Fruit fly (Drosophila melanogaster): ENCODE results near the gene Gas8.

The Gas8 gene

DNA sequence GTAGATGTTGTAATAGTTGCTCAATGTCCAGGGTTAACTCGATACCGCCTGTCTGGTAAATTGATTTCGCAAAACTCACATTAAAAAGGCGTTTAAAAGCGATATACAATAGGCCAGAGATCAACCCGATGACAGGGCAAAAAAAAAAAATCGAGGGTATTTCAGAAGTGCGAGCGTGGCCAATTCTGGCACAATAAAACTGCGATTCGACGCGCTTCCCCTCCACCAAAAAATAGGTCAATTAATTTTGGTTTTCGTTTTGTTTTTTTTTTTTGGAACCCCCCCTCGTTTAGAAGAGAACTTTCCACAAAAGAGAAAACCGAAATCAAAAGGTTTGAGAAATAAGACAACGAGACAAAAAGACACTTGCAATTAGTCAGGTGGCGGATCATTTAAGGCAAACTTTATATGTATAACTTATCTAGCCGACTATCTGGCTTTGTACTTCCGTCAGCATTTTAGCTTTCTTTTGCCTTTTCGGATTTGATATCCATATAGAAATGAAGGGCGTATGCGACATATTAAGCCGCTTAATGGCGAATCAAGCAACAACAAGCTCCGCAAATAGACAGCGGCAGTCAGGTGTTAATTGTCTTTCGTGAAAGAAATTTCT is 34.1 kb downstream of the Gas8 start:
- TF ChIP-seq CG8478 (optimal IDR thresholded peaks at IDR 0.05) = no peak
- TF ChIP-seq CTCF (optimal IDR thresholded peaks at IDR 0.05) = no peak

- no peak for TF ChIP-seq CG8478 (optimal IDR thresholded peaks at IDR 0.05)
- TF ChIP-seq CTCF (optimal IDR thresholded peaks at IDR 0.05) = peak in 1 of 2 experiments; percentile 17
Observed at dm6 chrX:3465551-3465950, 39.1 kb downstream of the Gas8 start.

DNA sequence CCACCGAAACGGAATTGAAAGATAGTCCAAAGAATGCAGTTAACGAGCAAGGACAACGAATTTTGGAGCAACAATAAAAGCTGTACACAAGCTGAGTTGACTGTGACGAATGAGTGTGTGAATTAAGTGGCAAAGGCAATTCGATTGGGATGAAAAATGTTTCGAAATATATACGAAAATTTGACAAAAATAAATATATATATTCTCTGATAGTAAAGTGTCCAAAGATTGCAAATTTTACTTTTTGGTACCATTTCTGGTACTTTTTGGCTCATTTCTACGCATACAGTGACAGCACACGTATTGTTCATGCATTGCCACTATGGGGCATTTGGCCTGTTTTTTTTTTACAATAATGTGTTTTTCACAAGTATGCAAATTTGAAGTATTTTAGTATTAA is 40.7 kb downstream of the Gas8 start, which contains the start of gene CG16781:
Gene CG16781, minus strand, starts transcription at position 101 of the 400 bp plus-strand sequence.
- TF ChIP-seq CG8478 (optimal IDR thresholded peaks at IDR 0.05) = no peak
- TF ChIP-seq CTCF (optimal IDR thresholded peaks at IDR 0.05) = no peak

dm6 chrX:3460140-3460642 is 44.5 kb downstream of the Gas8 start, which contains the start of the genes CG16782 and CG10801:
Gene CG16782, minus strand, starts transcription at chrX:3460240.
Gene CG10801, plus strand, starts transcription at chrX:3460592.
- no peak for TF ChIP-seq CG8478 (optimal IDR thresholded peaks at IDR 0.05)
- no peak for TF ChIP-seq CTCF (optimal IDR thresholded peaks at IDR 0.05)

dm6 chrX:3458491-3458890 is 46.2 kb downstream of the Gas8 start:
- TF ChIP-seq CTCF (optimal IDR thresholded peaks at IDR 0.05) (no peak), CG8478 (optimal IDR thresholded peaks at IDR 0.05) (no peak)

DNA sequence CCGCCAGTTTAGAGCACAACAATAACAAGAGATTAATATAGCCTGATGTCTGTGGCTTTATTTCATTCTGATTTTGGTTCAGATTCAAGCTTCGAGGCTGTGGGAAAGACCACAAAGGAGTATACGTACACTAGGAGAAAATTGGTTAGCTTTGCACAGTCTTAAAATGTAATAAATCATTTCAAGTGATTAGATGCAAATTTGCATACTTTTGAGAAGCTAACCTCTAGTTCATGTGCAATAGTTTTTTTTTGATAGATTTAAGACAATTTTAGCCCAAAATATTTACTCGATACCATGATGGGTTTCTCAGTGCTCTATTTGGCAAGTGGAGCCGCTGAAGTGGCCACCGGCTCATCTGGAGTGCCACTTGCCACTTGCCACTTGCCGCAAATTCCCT is 47.1 kb downstream of the Gas8 start:
- no peak for TF ChIP-seq CTCF (optimal IDR thresholded peaks at IDR 0.05)
- no peak for TF ChIP-seq CG8478 (optimal IDR thresholded peaks at IDR 0.05)

- no peak for TF ChIP-seq CG8478 (optimal IDR thresholded peaks at IDR 0.05)
- TF ChIP-seq CTCF (optimal IDR thresholded peaks at IDR 0.05) = no peak
Observed at dm6 chrX:3455431-3456001, 49.1 kb downstream of the Gas8 start.

dm6 chrX:3454715-3455114 is 49.9 kb downstream of the Gas8 start:
- TF ChIP-seq CTCF (optimal IDR thresholded peaks at IDR 0.05) (no peak), CG8478 (optimal IDR thresholded peaks at IDR 0.05) (no peak)

- TF ChIP-seq CTCF (optimal IDR thresholded peaks at IDR 0.05) (no peak), CG8478 (optimal IDR thresholded peaks at IDR 0.05) (no peak)
Observed at dm6 chrX:3453038-3453819, 51.4 kb downstream of the Gas8 start.

- TF ChIP-seq CTCF (optimal IDR thresholded peaks at IDR 0.05) (no peak), CG8478 (optimal IDR thresholded peaks at IDR 0.05) (no peak)
Observed at dm6 chrX:3451916-3452315, 52.7 kb downstream of the Gas8 start.

dm6 chrX:3451250-3451786 is 53.3 kb downstream of the Gas8 start:
- TF ChIP-seq CG8478 (optimal IDR thresholded peaks at IDR 0.05) (no peak), CTCF (optimal IDR thresholded peaks at IDR 0.05) (no peak)

DNA sequence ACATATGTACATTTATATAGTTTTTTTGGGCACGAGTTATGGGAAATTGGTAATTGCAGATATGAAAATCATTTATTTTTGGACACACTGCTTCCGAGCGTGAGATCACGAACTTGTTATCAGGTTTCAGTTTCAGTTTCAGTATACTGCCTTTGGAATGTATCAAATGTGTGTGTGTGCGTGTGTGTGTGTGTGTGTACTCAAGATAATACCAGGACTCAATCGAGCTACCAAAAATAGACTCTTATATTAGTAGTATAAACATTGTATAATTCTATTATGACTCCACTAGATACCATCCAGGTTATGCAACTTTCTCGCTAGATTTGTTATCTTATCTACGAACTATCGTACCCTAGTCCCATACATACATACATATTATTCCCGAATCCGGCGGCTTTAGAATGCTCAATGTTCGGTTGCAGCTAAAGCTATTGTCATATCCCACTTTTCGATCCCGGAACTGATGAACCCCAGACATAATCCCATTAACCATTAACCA is 55.7 kb downstream of the Gas8 start, which contains the start of gene CG12535:
Gene CG12535, minus strand, starts transcription at position 51 of the 502 bp plus-strand sequence.
- TF ChIP-seq CG8478 (optimal IDR thresholded peaks at IDR 0.05) (no peak), CTCF (optimal IDR thresholded peaks at IDR 0.05) (no peak)

DNA sequence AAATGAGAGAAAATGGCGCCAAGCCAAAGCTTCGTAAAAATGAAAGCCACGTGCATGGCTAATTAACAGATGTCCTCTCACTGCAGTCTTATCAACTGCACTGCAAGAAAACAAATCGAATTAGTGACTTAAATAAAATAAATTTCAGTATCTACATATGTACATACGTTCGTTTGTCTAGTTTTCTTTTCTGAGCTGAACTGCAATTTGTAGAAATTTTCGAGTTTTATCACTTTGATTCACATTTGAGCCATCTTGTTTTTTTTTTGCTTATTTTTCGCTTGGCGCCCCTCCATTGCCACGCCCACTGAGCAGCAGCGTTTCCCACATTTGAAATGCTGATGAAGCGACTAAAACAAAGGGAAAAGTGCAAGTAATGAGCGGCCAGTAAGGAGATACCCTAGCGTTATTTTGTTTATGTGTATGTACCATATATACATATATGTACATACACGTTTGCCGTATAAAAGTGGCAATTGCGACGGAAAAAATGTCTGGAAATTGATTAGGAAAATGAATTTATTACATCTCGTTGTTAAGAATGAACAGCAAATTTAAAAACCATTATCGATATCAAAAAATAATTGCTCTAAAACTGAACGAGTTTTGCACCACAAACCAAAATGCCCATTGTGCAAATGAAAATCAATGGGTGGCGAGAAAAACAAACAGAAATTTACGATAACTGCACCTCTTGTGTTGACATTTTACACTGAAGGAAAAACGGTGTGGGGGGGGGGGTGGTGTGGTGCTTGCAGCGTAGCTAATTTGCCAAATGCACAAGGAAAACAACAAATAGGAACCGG is 56.7 kb downstream of the Gas8 start:
- no peak for TF ChIP-seq CTCF (optimal IDR thresholded peaks at IDR 0.05)

DNA sequence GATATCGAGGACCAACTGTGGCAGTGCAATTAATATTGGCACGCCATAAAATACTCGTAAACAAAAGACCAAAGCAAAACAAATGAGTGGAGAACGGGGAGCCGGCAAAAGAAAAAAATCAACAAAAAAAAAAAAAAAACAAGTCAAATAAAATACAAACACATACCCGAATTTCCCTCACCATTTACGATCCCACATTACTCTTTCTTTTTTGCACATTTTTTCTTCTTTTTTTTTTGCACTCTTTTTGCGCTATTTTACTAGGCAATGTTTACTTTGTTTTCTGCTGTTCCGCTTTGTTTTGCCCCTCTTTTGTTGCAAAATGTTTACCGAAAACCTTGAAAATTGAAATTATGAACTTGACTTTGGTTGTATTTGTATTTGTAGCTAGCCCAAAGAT is 58.0 kb downstream of the Gas8 start:
- no peak for TF ChIP-seq CG8478 (optimal IDR thresholded peaks at IDR 0.05)
